Worm (Caenorhabditis elegans): ENCODE results near the gene bmk-1.

bmk-1 gene

DNA sequence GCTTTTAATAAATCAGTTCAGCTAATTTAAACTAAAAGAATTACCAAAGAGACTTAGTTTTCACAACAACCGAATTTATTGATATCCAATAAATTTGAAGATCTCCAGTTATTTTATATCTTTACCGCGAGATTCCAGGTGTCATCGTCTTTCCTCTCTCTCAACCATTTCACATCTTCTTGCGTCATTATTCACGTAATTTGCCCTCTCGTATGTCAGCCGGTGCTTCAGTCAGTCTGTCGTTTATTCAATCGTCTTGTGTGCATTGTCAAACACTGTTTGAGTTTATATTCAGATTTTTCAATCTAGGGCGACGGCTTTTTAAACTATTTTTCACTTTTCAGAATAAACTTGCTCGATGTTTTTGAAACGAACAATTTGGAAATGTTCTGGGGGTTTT lies 19.4 kb downstream of the bmk-1 start:
- TF ChIP-seq Y5F2A.4 (GFP tag; optimal IDR thresholded peaks at IDR 0.05) = no peak
- TF ChIP-seq aha-1 (tag) = peak; percentile 11

DNA sequence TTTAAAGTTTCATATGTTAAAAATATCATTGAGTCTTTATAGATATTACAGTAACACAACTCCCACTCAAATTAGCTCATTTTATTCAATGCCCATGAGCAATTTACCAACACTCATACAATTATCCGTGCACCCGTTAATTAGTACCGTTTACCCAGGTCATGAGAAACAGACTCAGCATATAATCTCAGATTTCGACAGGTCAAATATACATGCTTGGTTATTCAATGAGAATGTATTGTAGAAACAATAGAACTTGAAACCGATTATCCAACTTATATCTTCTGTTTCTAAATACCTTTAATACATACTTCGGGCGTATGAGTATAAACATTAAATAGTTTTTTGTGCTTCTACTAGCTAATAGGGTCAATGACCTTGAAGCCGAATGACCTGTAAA lies 20.6 kb downstream of the bmk-1 start:
- no peak for TF ChIP-seq ceh-32 (tag; optimal IDR thresholded peaks at IDR 0.05; ENCODE audit: poor library complexity)

DNA sequence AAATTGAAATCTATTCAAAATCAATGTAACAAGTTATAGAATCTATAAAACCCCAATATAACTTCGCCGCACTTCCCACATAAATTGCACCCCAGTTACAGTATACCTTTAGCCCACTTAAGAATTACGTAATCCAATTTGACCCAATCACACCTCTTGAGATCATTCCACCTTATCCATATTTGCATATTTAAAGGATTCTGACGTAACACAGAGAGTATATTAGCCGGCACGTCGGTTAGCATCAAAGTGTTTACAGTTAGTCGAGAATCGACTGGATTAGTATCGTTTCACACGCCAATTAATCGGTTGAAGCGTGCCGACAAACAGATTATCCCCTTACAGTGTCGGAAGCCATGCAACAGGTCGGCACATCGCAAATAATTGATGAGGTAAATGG lies 23.2 kb downstream of the bmk-1 start:
- TF ChIP-seq lin-29 (GFP tag; IDR thresholded peaks at IDR 0.05) (no peak), gei-8 (GFP tag; optimal IDR thresholded peaks at IDR 0.05) (no peak), vab-7 (GFP tag; IDR thresholded peaks at IDR 0.05) (no peak), zag-1 (tag; optimal IDR thresholded peaks at IDR 0.05) (no peak), aly-2 (tag; optimal IDR thresholded peaks at IDR 0.05) (no peak), hmg-1.1 (GFP tag; IDR thresholded peaks at IDR 0.05) (no peak), nhr-10 (tag; optimal IDR thresholded peaks at IDR 0.05) (no peak), rbr-2 (tag; optimal IDR thresholded peaks at IDR 0.05) (no peak), unc-130 (GFP tag; optimal IDR thresholded peaks at IDR 0.05) (no peak), ztf-11 (tag; optimal IDR thresholded peaks at IDR 0.05) (no peak), dmd-6 (GFP tag; IDR thresholded peaks at IDR 0.05) (no peak), nhr-102 (tag; optimal IDR thresholded peaks at IDR 0.05) (no peak), zip-2 (tag; optimal IDR thresholded peaks at IDR 0.05) (no peak), lin-38 (GFP tag; IDR thresholded peaks at IDR 0.05) (no peak), nhr-42 (GFP tag; IDR thresholded peaks at IDR 0.05) (no peak), zfp-3 (GFP tag; conservative IDR thresholded peaks at IDR 0.05) (no peak), ceh-44 (GFP tag; IDR thresholded peaks at IDR 0.05) (no peak), lin-13 (GFP tag; optimal IDR thresholded peaks at IDR 0.05) (no peak)

DNA sequence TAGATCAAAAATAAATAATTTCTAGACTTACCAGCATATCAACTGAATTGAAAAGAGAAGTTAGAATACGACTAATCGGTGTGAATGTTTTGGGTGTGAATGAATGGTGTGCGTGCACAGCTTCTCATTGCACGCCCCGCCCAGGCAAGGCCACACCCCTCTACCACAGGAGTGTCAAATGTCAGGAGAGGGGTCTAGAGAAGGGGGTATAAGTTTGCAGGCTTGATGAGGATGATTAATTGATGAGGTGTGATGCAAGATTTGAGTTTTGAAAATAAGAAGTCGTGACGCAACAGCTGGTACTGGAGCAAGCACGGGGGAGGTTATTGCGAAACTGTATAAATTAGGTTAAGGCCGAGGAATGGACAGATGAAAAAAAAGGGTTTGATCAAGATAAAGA lies 24.5 kb downstream of the bmk-1 start, which contains the start of gene egl-1:
TSS of gene egl-1 (minus strand) at position 101 of the 400 bp plus-strand sequence.
- TF ChIP-seq ztf-11 (tag; optimal IDR thresholded peaks at IDR 0.05) (no peak), nhr-237 (tag; optimal IDR thresholded peaks at IDR 0.05) (no peak), T20F7.1 (GFP tag; optimal IDR thresholded peaks at IDR 0.05) (no peak), dpl-1 (GFP tag; optimal IDR thresholded peaks at IDR 0.05) (no peak), mdl-1 (tag; optimal IDR thresholded peaks at IDR 0.05) (no peak), zip-11 (GFP tag; IDR thresholded peaks at IDR 0.05) (no peak), ceh-32 (tag; optimal IDR thresholded peaks at IDR 0.05; ENCODE audit: poor library complexity) (no peak), dmd-6 (GFP tag; IDR thresholded peaks at IDR 0.05) (no peak), F37D6.2 (tag; optimal IDR thresholded peaks at IDR 0.05) (no peak)

DNA sequence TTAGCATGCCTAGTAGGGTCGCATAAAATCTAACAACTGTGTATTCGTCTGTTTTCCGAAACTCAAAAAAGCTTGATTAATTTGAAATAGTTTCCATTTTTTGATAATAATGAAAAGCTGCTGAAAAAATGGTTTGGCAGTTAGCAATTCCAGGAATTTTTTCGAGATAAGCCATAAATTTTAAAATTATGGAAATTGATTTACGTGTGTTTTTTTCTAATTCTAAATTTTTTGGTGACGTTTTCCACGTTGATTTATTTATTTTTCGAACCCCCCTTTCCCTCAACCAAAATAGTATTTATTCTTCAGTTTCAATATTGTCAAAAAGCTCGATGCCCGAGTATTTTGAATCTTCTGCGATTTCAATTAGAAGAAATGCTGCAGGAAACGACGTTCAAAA lies 27.9 kb downstream of the bmk-1 start, which contains the start of gene F23B12.1:
TSS of gene F23B12.1 (plus strand) at position 301 of the 400 bp plus-strand sequence.
- TF ChIP-seq zfp-3 (GFP tag; conservative IDR thresholded peaks at IDR 0.05) (no peak), unc-62 (GFP tag; optimal IDR thresholded peaks at IDR 0.05 in 1 of 2) (peak in 1 of 2 experiments; percentile 29), unc-62 (tag; optimal IDR thresholded peaks at IDR 0.05) (no peak)

DNA sequence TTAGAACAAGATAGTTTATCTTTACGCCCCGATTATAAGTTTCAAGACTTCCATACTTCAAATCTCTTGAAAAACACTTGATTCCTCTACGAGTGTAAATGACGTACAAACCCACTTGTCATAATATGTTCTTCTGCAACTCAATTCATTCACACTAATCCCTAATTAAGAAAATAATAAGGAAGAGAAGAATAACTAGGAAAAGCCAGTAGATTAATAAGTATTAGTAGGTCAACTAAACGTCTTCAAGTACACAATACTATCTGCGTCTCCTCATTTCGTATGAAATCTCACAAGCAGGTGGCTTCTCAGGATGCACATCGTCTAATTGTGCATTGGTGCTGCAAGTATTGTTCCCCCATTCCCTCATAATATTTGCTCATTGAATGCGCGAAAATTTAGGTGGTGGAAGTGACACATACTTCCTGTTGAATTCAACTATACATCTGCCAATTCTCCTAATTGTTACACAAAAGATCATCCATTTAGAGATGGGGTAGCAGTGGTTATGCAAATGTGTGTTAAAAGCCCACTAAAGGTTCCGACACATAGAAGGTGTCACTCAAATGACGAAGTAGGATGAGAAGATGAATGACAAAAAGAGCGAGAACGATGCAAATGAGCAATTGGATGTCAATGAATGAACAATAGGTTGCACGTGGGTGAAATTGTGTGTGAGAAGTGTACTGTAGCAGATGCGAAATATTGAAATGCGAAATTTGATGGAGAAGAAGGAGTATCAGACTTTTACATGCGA lies 29.5 kb downstream of the bmk-1 start:
- TF ChIP-seq ceh-20 (GFP tag; IDR thresholded peaks at IDR 0.05) (no peak), aha-1 (tag) (peak; percentile 30), unc-62 (GFP tag; optimal IDR thresholded peaks at IDR 0.05 in 1 of 2) (peak in 1 of 2 experiments; percentile 99), unc-62 (tag; optimal IDR thresholded peaks at IDR 0.05) (no peak)

Data from whole organism, L4 larva.